Fruit fly (Drosophila melanogaster) whole organism, wandering third instar larva: ENCODE results near the gene CG42578.
A peak's percentile ranks its signal among the peaks of the same experiment; 100 is the strongest.

Experiments
- Abd-B ChIP-seq: fragments of >200 bp; optimal IDR thresholded peaks from 2 replicates; lab custom pipeline; 2017; ENCODE audit warnings: missing biosample characterization, missing genetic modification characterization
- CG32264 ChIP-seq: fragments of 200-800 bp; sonication (Bioruptor generic); optimal IDR thresholded peaks from 2 replicates; lab custom pipeline; 2016; ENCODE audit warnings: missing biosample characterization, missing genetic modification characterization
- CrebA ChIP-seq: fragments of 200-800 bp; sonication (Bioruptor generic); optimal IDR thresholded peaks from 2 replicates; lab custom pipeline; 2016; ENCODE audit warnings: missing biosample characterization, mild to moderate bottlenecking, missing genetic modification characterization, borderline replicate concordance
- Dfd ChIP-seq: fragments of >200 bp; optimal IDR thresholded peaks from 2 replicates; lab custom pipeline; 2017; ENCODE audit warnings: missing biosample characterization, missing genetic modification characterization
- Dif ChIP-seq: fragments of 200-275, 200-300 bp; sonication (Bioruptor generic); optimal IDR thresholded peaks from 2 replicates; lab custom pipeline; 2018; ENCODE audit warnings: missing biosample characterization, missing genetic modification characterization; ENCODE audit not compliant: partially characterized antibody
- GATAd ChIP-seq: sonication (Bioruptor generic); optimal IDR thresholded peaks from 2 replicates; lab custom pipeline; 2016; ENCODE audit warnings: missing biosample characterization, missing genetic modification characterization
- HLH106 ChIP-seq: fragments of 200-800 bp; optimal IDR thresholded peaks from 3 replicates; lab custom pipeline; 2019; ENCODE audit warnings: missing biosample characterization, mild to moderate bottlenecking, missing genetic modification characterization, moderate library complexity
- Hnf4 ChIP-seq: fragments of 200-800 bp; sonication (Bioruptor generic); optimal IDR thresholded peaks from 2 replicates; lab custom pipeline; 2016; ENCODE audit warnings: missing biosample characterization, mild to moderate bottlenecking, missing genetic modification characterization
- Hr78 ChIP-seq: fragments of >200 bp; optimal IDR thresholded peaks from 2 replicates; lab custom pipeline; 2017; ENCODE audit warnings: missing biosample characterization, missing genetic modification characterization
- Hr83 ChIP-seq: fragments of 200-300 bp; sonication (Bioruptor generic); optimal IDR thresholded peaks from 2 replicates; lab custom pipeline; 2016; ENCODE audit warnings: missing biosample characterization, mild to moderate bottlenecking, missing genetic modification characterization, moderate library complexity; ENCODE audit not compliant: poor library complexity, severe bottlenecking
- Jra ChIP-seq: sonication (Bioruptor generic); optimal IDR thresholded peaks from 2 replicates; lab custom pipeline; 2016; ENCODE audit warnings: missing biosample characterization, missing genetic modification characterization
- Mio ChIP-seq: sonication (Bioruptor generic); optimal IDR thresholded peaks from 2 replicates; lab custom pipeline; 2016; ENCODE audit warnings: missing biosample characterization, missing genetic modification characterization
- Myc ChIP-seq: fragments of >200 bp; optimal IDR thresholded peaks from 2 replicates; lab custom pipeline; 2017
- N ChIP-seq: fragments of >200 bp; optimal IDR thresholded peaks from 2 replicates; lab custom pipeline; 2018; ENCODE audit warnings: missing biosample characterization, missing external identifiers, missing genetic modification characterization
- OdsH ChIP-seq: fragments of 200-800 bp; sonication (Bioruptor generic); optimal IDR thresholded peaks from 2 replicates; lab custom pipeline; 2016; ENCODE audit warnings: missing biosample characterization, mild to moderate bottlenecking, missing genetic modification characterization
- Rel ChIP-seq, 2 experiments: fragments of 200-800 bp; sonication (Bioruptor generic) in 1 of 2; optimal IDR thresholded peaks; 2 replicates in 1 of 2; 3 replicates in 1 of 2; lab custom pipeline; 2016 to 2019; ENCODE audit warnings: mild to moderate bottlenecking in 2 of 2, missing biosample characterization in 2 of 2, missing genetic modification characterization in 2 of 2, moderate library complexity in 1 of 2
- Sp1 ChIP-seq: fragments of 200-800 bp; sonication (Bioruptor generic); optimal IDR thresholded peaks from 3 replicates; lab custom pipeline; 2019; ENCODE audit warnings: missing biosample characterization, mild to moderate bottlenecking, missing genetic modification characterization, moderate library complexity
- Vsx2 ChIP-seq: fragments of 200-300, 225-300 bp; sonication (Bioruptor generic); optimal IDR thresholded peaks from 2 replicates; lab custom pipeline; 2018; ENCODE audit warnings: missing biosample characterization, missing genetic modification characterization; ENCODE audit not compliant: partially characterized antibody
- br ChIP-seq: fragments of 200-800 bp; sonication (Bioruptor generic); optimal IDR thresholded peaks from 2 replicates; lab custom pipeline; 2016; ENCODE audit warnings: missing biosample characterization, missing genetic modification characterization
- brk ChIP-seq: fragments of 200-800 bp; sonication (Bioruptor generic); optimal IDR thresholded peaks from 2 replicates; lab custom pipeline; 2016; ENCODE audit warnings: missing biosample characterization, mild to moderate bottlenecking, missing genetic modification characterization
- dl ChIP-seq, 2 experiments: fragments of 175-275, 200-275 bp in 1 of 2; fragments of 200-275 bp in 1 of 2; sonication (Bioruptor generic); optimal IDR thresholded peaks; lab custom pipeline; 2018; ENCODE audit warnings: mild to moderate bottlenecking in 2 of 2, missing biosample characterization in 2 of 2, missing genetic modification characterization in 2 of 2, moderate library complexity in 2 of 2; ENCODE audit not compliant: partially characterized antibody in 2 of 2, insufficient read depth in 1 of 2
- dmrt93B ChIP-seq: fragments of 200-800 bp; sonication (Bioruptor generic); optimal IDR thresholded peaks from 2 replicates; lab custom pipeline; 2018; ENCODE audit warnings: missing biosample characterization, mild to moderate bottlenecking, missing genetic modification characterization
- dsf ChIP-seq: sonication (Bioruptor generic); optimal IDR thresholded peaks from 2 replicates; lab custom pipeline; 2016; ENCODE audit warnings: missing biosample characterization, missing genetic modification characterization, borderline replicate concordance
- ey ChIP-seq: fragments of 200-800 bp; sonication (Bioruptor generic); optimal IDR thresholded peaks from 2 replicates; lab custom pipeline; 2016; ENCODE audit warnings: missing biosample characterization, missing genetic modification characterization
- foxo ChIP-seq, 2 experiments: fragments of 200-800 bp; sonication (Bioruptor generic); optimal IDR thresholded peaks; 2 replicates in 1 of 2; 3 replicates in 1 of 2; lab custom pipeline; 2016 to 2017; ENCODE audit warnings: missing biosample characterization in 2 of 2, missing genetic modification characterization in 2 of 2
- fru ChIP-seq: fragments of 200-800 bp; sonication (Bioruptor generic); optimal IDR thresholded peaks from 3 replicates; lab custom pipeline; 2016; ENCODE audit warnings: missing biosample characterization, mild to moderate bottlenecking, missing genetic modification characterization
- h ChIP-seq: fragments of 200-800 bp; sonication (Bioruptor generic); optimal IDR thresholded peaks from 3 replicates; lab custom pipeline; 2016; ENCODE audit warnings: missing biosample characterization, mild to moderate bottlenecking, missing genetic modification characterization
- jim ChIP-seq: fragments of 175-275, 200-325 bp; sonication (Bioruptor generic); optimal IDR thresholded peaks from 2 replicates; lab custom pipeline; 2016; ENCODE audit warnings: missing biosample characterization, mild to moderate bottlenecking, missing genetic modification characterization
- lola ChIP-seq: fragments of >200 bp; optimal IDR thresholded peaks from 2 replicates; lab custom pipeline; 2017; ENCODE audit warnings: missing biosample characterization, missing genetic modification characterization
- pan ChIP-seq: fragments of >200 bp; optimal IDR thresholded peaks from 2 replicates; lab custom pipeline; 2017
- psq ChIP-seq: fragments of 200-800 bp; sonication (Bioruptor generic); optimal IDR thresholded peaks from 3 replicates; lab custom pipeline; 2017; ENCODE audit warnings: missing biosample characterization, mild to moderate bottlenecking, missing genetic modification characterization, moderate library complexity
- rgr ChIP-seq: fragments of 200-800 bp; sonication (Bioruptor generic); optimal IDR thresholded peaks from 3 replicates; lab custom pipeline; 2016; ENCODE audit warnings: missing biosample characterization, mild to moderate bottlenecking, missing genetic modification characterization
- sage ChIP-seq: fragments of 200-800 bp; sonication (Bioruptor generic); optimal IDR thresholded peaks from 2 replicates; lab custom pipeline; 2016; ENCODE audit warnings: missing biosample characterization, mild to moderate bottlenecking, missing genetic modification characterization
- sv ChIP-seq: fragments of 200-800 bp; sonication (Bioruptor generic); optimal IDR thresholded peaks from 3 replicates; lab custom pipeline; 2016; ENCODE audit warnings: missing biosample characterization, missing genetic modification characterization
- tai ChIP-seq: sonication (Bioruptor generic); optimal IDR thresholded peaks from 2 replicates; lab custom pipeline; 2016; ENCODE audit warnings: missing biosample characterization, missing genetic modification characterization
- usp ChIP-seq: fragments of >200 bp; optimal IDR thresholded peaks from 2 replicates; lab custom pipeline; 2017; ENCODE audit warnings: missing biosample characterization, missing genetic modification characterization

The CG42578 gene

dm6 chrX:20416433-20416832, 29.7 kb upstream of the CG42578 start, which contains the start of gene Obp19b:
Gene Obp19b, plus strand, starts transcription at chrX:20416733.
- TF ChIP-seq psq, result no peak
- TF ChIP-seq dsf, result no peak
- no peak for TF ChIP-seq Abd-B (GFP tag; lab: Kevin White, UChicago)
- TF ChIP-seq rgr (GFP tag; lab: Kevin White, UChicago), result no peak
- TF ChIP-seq dmrt93B (GFP tag; lab: Kevin White, UChicago), result no peak
- TF ChIP-seq brk (GFP tag; lab: Kevin White, UChicago), result no peak
- TF ChIP-seq fru (GFP tag; lab: Kevin White, UChicago), result no peak
- TF ChIP-seq lola (GFP tag; lab: Kevin White, UChicago), result no peak
- TF ChIP-seq Jra, result no peak
- TF ChIP-seq Mio (GFP tag; lab: Kevin White, UChicago), result no peak

- no peak for TF ChIP-seq Myc (lab: Kevin White, UChicago)
- TF ChIP-seq Sp1 (GFP tag; lab: Kevin White, UChicago), result no peak
- TF ChIP-seq Rel (GFP tag; optimal IDR thresholded peaks at IDR 0.05; lab: Kevin White, UChicago), result no peak
- TF ChIP-seq Rel (tag; optimal IDR thresholded peaks at IDR 0.05; lab: Kevin White, UChicago), result no peak
- TF ChIP-seq jim (GFP tag; lab: Kevin White, UChicago), result no peak
- no peak for TF ChIP-seq fru (GFP tag; lab: Kevin White, UChicago)
- no peak for TF ChIP-seq dmrt93B (GFP tag; lab: Kevin White, UChicago)
- no peak for TF ChIP-seq Mio (GFP tag; lab: Kevin White, UChicago)
- no peak for TF ChIP-seq rgr (GFP tag; lab: Kevin White, UChicago)
- no peak for TF ChIP-seq OdsH (GFP tag; lab: Kevin White, UChicago)
- TF ChIP-seq CG32264 (GFP tag; lab: Kevin White, UChicago), result no peak
- TF ChIP-seq, all 38 proteins: peak for 0
Measured at dm6 chrX:20418864-20419263, 27.3 kb upstream of the CG42578 start, which contains the start of gene Obp19c. Gene Obp19c, minus strand, starts transcription at chrX:20418964.

dm6 chrX:20419313-20419712, 26.9 kb upstream of the CG42578 start, which contains the start of gene Obp19d:
Gene Obp19d, plus strand, starts transcription at chrX:20419613.
- TF ChIP-seq Jra (no peak), h (no peak), pan (lab: Kevin White, UChicago) (no peak), Dfd (GFP tag; lab: Kevin White, UChicago) (no peak), fru (GFP tag; lab: Kevin White, UChicago) (no peak), tai (GFP tag; lab: Kevin White, UChicago) (no peak), HLH106 (tag; lab: Kevin White, UChicago) (no peak), OdsH (GFP tag; lab: Kevin White, UChicago) (no peak), lola (GFP tag; lab: Kevin White, UChicago) (no peak)

- TF ChIP-seq CG32264 (GFP tag; lab: Kevin White, UChicago), result no peak
- TF ChIP-seq jim (GFP tag; lab: Kevin White, UChicago), result no peak
- no peak for TF ChIP-seq dsf
- TF ChIP-seq usp, result no peak
- TF ChIP-seq HLH106 (tag; lab: Kevin White, UChicago), result no peak
- TF ChIP-seq Hnf4, result no peak
- TF ChIP-seq tai (GFP tag; lab: Kevin White, UChicago), result no peak
- TF ChIP-seq pan (lab: Kevin White, UChicago), result no peak
- no peak for TF ChIP-seq Sp1 (GFP tag; lab: Kevin White, UChicago)
- TF ChIP-seq CrebA (GFP tag; lab: Kevin White, UChicago), result no peak
Measured at dm6 chrX:20423158-20423557, 23.0 kb upstream of the CG42578 start.

- peak in 1 of 2 experiments; percentile 36 for TF ChIP-seq foxo (GFP tag; optimal IDR thresholded peaks at IDR 0.05; lab: Kevin White, UChicago)
- no peak for TF ChIP-seq Jra
- TF ChIP-seq Hr78 (GFP tag; lab: Kevin White, UChicago), result no peak
- no peak for TF ChIP-seq br (GFP tag; lab: Kevin White, UChicago)
- no peak for TF ChIP-seq usp
- TF ChIP-seq Rel (GFP tag; optimal IDR thresholded peaks at IDR 0.05; lab: Kevin White, UChicago), result no peak
- no peak for TF ChIP-seq Rel (tag; optimal IDR thresholded peaks at IDR 0.05; lab: Kevin White, UChicago)
- TF ChIP-seq sage (GFP tag; lab: Kevin White, UChicago), result no peak
- no peak for TF ChIP-seq brk (GFP tag; lab: Kevin White, UChicago)
- TF ChIP-seq Dif (GFP tag; lab: Kevin White, UChicago), result no peak
- TF ChIP-seq N (GFP tag; lab: Kevin White, UChicago), result no peak
- no peak for TF ChIP-seq OdsH (GFP tag; lab: Kevin White, UChicago)
- no peak for TF ChIP-seq Hnf4
- TF ChIP-seq Vsx2 (GFP tag; lab: Kevin White, UChicago), result no peak
- TF ChIP-seq CrebA (GFP tag; lab: Kevin White, UChicago), result no peak
- TF ChIP-seq h, result peak; percentile 47
- no peak for TF ChIP-seq Mio (GFP tag; lab: Kevin White, UChicago)
- TF ChIP-seq tai (GFP tag; lab: Kevin White, UChicago), result no peak
- TF ChIP-seq lola (GFP tag; lab: Kevin White, UChicago), result no peak
- TF ChIP-seq GATAd (GFP tag; lab: Kevin White, UChicago), result no peak
- TF ChIP-seq Dfd (GFP tag; lab: Kevin White, UChicago), result no peak
- no peak for TF ChIP-seq Sp1 (GFP tag; lab: Kevin White, UChicago)
- TF ChIP-seq dl (GFP tag; optimal IDR thresholded peaks at IDR 0.05; lab: Kevin White, UChicago; ENCODE audit: insufficient read depth in 1 of 2, partially characterized antibody in 2 of 2), result no peak
- TF ChIP-seq pan (lab: Kevin White, UChicago), result no peak
- TF ChIP-seq Abd-B (GFP tag; lab: Kevin White, UChicago), result no peak
- TF ChIP-seq dsf, result no peak
- TF ChIP-seq rgr (GFP tag; lab: Kevin White, UChicago), result peak; percentile 40
- peak; percentile 40 for TF ChIP-seq ey (GFP tag; lab: Kevin White, UChicago)
- TF ChIP-seq Hr83 (GFP tag; lab: Kevin White, UChicago), result no peak
- TF ChIP-seq sv (GFP tag; lab: Kevin White, UChicago), result no peak
- TF ChIP-seq jim (GFP tag; lab: Kevin White, UChicago), result no peak
- TF ChIP-seq psq, result peak; percentile 12
Measured at dm6 chrX:20423747-20424165, 22.4 kb upstream of the CG42578 start, which contains the start of the genes Pp4-19C and cactin. Gene Pp4-19C, minus strand, starts transcription at chrX:20424002. Gene cactin, plus strand, starts transcription at chrX:20424069.
